Fruit fly (Drosophila melanogaster) whole organism, embryonic: ENCODE data around the gene Lipt2.
A peak's percentile ranks its signal among the peaks of the same experiment; 100 is the strongest.

ENCODE experiments used
- C15 ChIP-seq: fragments of 200-800 bp; sonication (Bioruptor generic); IDR thresholded peaks from 3 replicates; pipeline ENCODE4 v1.3.6; 2022; ENCODE audit warnings: missing biosample characterization, missing genetic modification characterization
- CG11560 ChIP-seq: fragments of 200-800 bp; sonication (Bioruptor generic); IDR thresholded peaks from 3 replicates; pipeline ENCODE4 v1.3.6; 2022; ENCODE audit warnings: missing biosample characterization, missing genetic modification characterization
- CG12219 ChIP-seq: fragments of 200-800 bp; sonication (Bioruptor generic); optimal IDR thresholded peaks from 3 replicates; lab custom pipeline; 2018; ENCODE audit warnings: missing biosample characterization, mild to moderate bottlenecking, missing genetic modification characterization
- CG12236 ChIP-seq: fragments of 200-800 bp; sonication (Bioruptor generic); optimal IDR thresholded peaks from 2 replicates; lab custom pipeline; 2016; ENCODE audit warnings: missing biosample characterization, missing genetic modification characterization
- CG12769 ChIP-seq: fragments of 200-800 bp; sonication (Bioruptor generic); optimal IDR thresholded peaks from 2 replicates; lab custom pipeline; 2019; ENCODE audit warnings: missing biosample characterization, mild to moderate bottlenecking, missing genetic modification characterization, moderate library complexity
- CG12942 ChIP-seq: fragments of 200-800 bp; sonication (Bioruptor generic); optimal IDR thresholded peaks from 3 replicates; lab custom pipeline; 2016; ENCODE audit warnings: missing biosample characterization, missing genetic modification characterization
- CG14441 ChIP-seq: fragments of 200-800 bp; sonication (Bioruptor generic); IDR thresholded peaks from 2 replicates; pipeline ENCODE4 v1.3.6; 2022; ENCODE audit warnings: missing biosample characterization, missing genetic modification characterization
- CG1529 ChIP-seq: fragments of 200-800 bp; sonication (Bioruptor generic); optimal IDR thresholded peaks from 3 replicates; lab custom pipeline; 2018; ENCODE audit warnings: missing biosample characterization, missing genetic modification characterization
- CG1647 ChIP-seq: fragments of 200-800 bp; sonication (Bioruptor generic); optimal IDR thresholded peaks from 3 replicates; lab custom pipeline; 2016; ENCODE audit warnings: missing biosample characterization, missing genetic modification characterization
- CG16813 ChIP-seq: fragments of 200-800 bp; sonication (Bioruptor generic); IDR thresholded peaks from 3 replicates; pipeline ENCODE4 v1.3.6; 2022; ENCODE audit warnings: missing biosample characterization, missing genetic modification characterization; ENCODE audit not compliant: partially characterized antibody
- CG17829 ChIP-seq: fragments of 200-800 bp; optimal IDR thresholded peaks from 2 replicates; lab custom pipeline; 2019; ENCODE audit warnings: missing biosample characterization, mild to moderate bottlenecking, missing genetic modification characterization, moderate library complexity
- CG1792 ChIP-seq: fragments of 200-800 bp; sonication (Bioruptor generic); optimal IDR thresholded peaks from 2 replicates; lab custom pipeline; 2016; ENCODE audit warnings: missing biosample characterization, missing genetic modification characterization
- CG32772 ChIP-seq: fragments of 200-800 bp; sonication (Bioruptor generic); IDR thresholded peaks from 2 replicates; pipeline ENCODE4 v1.3.6; 2022; ENCODE audit warnings: missing biosample characterization, missing genetic modification characterization
- CG34224 ChIP-seq: fragments of 200-800 bp; sonication (Bioruptor generic); IDR thresholded peaks from 3 replicates; pipeline ENCODE4 v1.3.6; 2022; ENCODE audit warnings: missing biosample characterization, missing genetic modification characterization; ENCODE audit not compliant: partially characterized antibody
- CG34376 ChIP-seq: fragments of 200-800 bp; sonication (Bioruptor generic); optimal IDR thresholded peaks from 2 replicates; lab custom pipeline; 2018; ENCODE audit warnings: missing biosample characterization, mild to moderate bottlenecking, missing genetic modification characterization
- CG34422 ChIP-seq: fragments of 200-800 bp; sonication (Bioruptor generic); IDR thresholded peaks from 3 replicates; pipeline ENCODE4 v1.3.6; 2022; ENCODE audit warnings: missing biosample characterization, missing genetic modification characterization
- CG4820 ChIP-seq: fragments of 200-800 bp; sonication (Bioruptor generic); optimal IDR thresholded peaks from 3 replicates; lab custom pipeline; 2016; ENCODE audit warnings: missing biosample characterization, missing genetic modification characterization
- CG7372 ChIP-seq: fragments of 200-800 bp; sonication (Bioruptor generic); IDR thresholded peaks from 2 replicates; pipeline ENCODE4 v1.3.6; 2022; ENCODE audit warnings: missing biosample characterization, missing genetic modification characterization
- Dll ChIP-seq: fragments of 200-800 bp; sonication (Bioruptor generic); IDR thresholded peaks from 4 replicates; pipeline ENCODE4 v1.3.6; 2022; ENCODE audit warnings: missing biosample characterization, missing genetic modification characterization; ENCODE audit not compliant: partially characterized antibody
- Doc3 ChIP-seq: fragments of 200-800 bp; sonication (Bioruptor generic); IDR thresholded peaks from 3 replicates; pipeline ENCODE4 v1.3.6; 2022; ENCODE audit warnings: missing biosample characterization, missing genetic modification characterization; ENCODE audit not compliant: partially characterized antibody
- Hey ChIP-seq: fragments of 200-800 bp; sonication (Bioruptor generic); optimal IDR thresholded peaks from 3 replicates; lab custom pipeline; 2018; ENCODE audit warnings: missing biosample characterization, mild to moderate bottlenecking, missing genetic modification characterization
- Hr3 ChIP-seq: fragments of 200-800 bp; sonication (Bioruptor generic); optimal IDR thresholded peaks from 3 replicates; lab custom pipeline; 2016; ENCODE audit warnings: missing biosample characterization, missing genetic modification characterization
- MESR4 ChIP-seq: fragments of 200-800 bp; sonication (Bioruptor generic); optimal IDR thresholded peaks from 2 replicates; lab custom pipeline; 2018; ENCODE audit warnings: missing biosample characterization, mild to moderate bottlenecking, missing genetic modification characterization, moderate library complexity
- Med ChIP-seq: fragments of 200-800 bp; sonication (Bioruptor generic); peaks from one replicate; lab custom pipeline; 2016; ENCODE audit warnings: missing biosample characterization, missing genetic modification characterization, mild to moderate bottlenecking, inconsistent platforms, moderate library complexity
- bcd ChIP-seq: fragments of 200-800 bp; sonication (Bioruptor generic); optimal IDR thresholded peaks from 2 replicates; lab custom pipeline; 2017; ENCODE audit warnings: missing biosample characterization, mild to moderate bottlenecking, missing genetic modification characterization
- cad ChIP-seq: fragments of >200 bp; optimal IDR thresholded peaks from 2 replicates; lab custom pipeline; 2017; ENCODE audit warnings: missing biosample characterization, missing genetic modification characterization
- chif ChIP-seq, 2 experiments: fragments of 200-800 bp; sonication (Bioruptor generic); optimal IDR thresholded peaks; 3 replicates each; lab custom pipeline; 2016; ENCODE audit warnings: missing biosample characterization in 2 of 2, missing genetic modification characterization in 2 of 2
- crol ChIP-seq: fragments of 200-800 bp; sonication (Bioruptor generic); IDR thresholded peaks from 2 replicates; pipeline ENCODE4 v1.3.6; 2022; ENCODE audit warnings: missing biosample characterization, missing genetic modification characterization
- dm ChIP-seq: fragments of 200-800 bp; sonication (Bioruptor generic); optimal IDR thresholded peaks from 3 replicates; lab custom pipeline; 2016; ENCODE audit warnings: missing biosample characterization, missing genetic modification characterization
- dmrt11E ChIP-seq: fragments of 200-800 bp; sonication (Bioruptor generic); optimal IDR thresholded peaks from 3 replicates; lab custom pipeline; 2018; ENCODE audit warnings: missing biosample characterization, mild to moderate bottlenecking, missing genetic modification characterization, moderate library complexity
- dmrt99B ChIP-seq: fragments of 200-800 bp; sonication (Bioruptor generic); optimal IDR thresholded peaks from 2 replicates; lab custom pipeline; 2018; ENCODE audit warnings: missing biosample characterization, mild to moderate bottlenecking, missing genetic modification characterization, moderate library complexity
- dpn ChIP-seq, 2 experiments: fragments of 200-800 bp; sonication (Bioruptor generic); optimal IDR thresholded peaks; 3 replicates each; lab custom pipeline; 2016; ENCODE audit warnings: missing biosample characterization in 2 of 2, missing genetic modification characterization in 2 of 2
- ewg ChIP-seq: fragments of 200-800 bp; sonication (Bioruptor generic); optimal IDR thresholded peaks from 3 replicates; lab custom pipeline; 2017; ENCODE audit warnings: mild to moderate bottlenecking, missing biosample characterization, missing genetic modification reagents, missing genetic modification characterization
- grau ChIP-seq: fragments of 200-800 bp; optimal IDR thresholded peaks from 3 replicates; lab custom pipeline; 2019; ENCODE audit warnings: missing biosample characterization, mild to moderate bottlenecking, missing genetic modification characterization, moderate library complexity
- gsb-n ChIP-seq: fragments of 200-800 bp; sonication (Bioruptor generic); optimal IDR thresholded peaks from 3 replicates; lab custom pipeline; 2018; ENCODE audit warnings: missing biosample characterization, mild to moderate bottlenecking, missing genetic modification characterization
- hb ChIP-seq: fragments of 200-800 bp; sonication (Bioruptor generic); IDR thresholded peaks from 3 replicates; pipeline ENCODE4 v1.3.6; 2022; ENCODE audit warnings: missing biosample characterization, missing genetic modification characterization; ENCODE audit not compliant: partially characterized antibody
- hkb ChIP-seq, 2 experiments: fragments of 200-800 bp in 1 of 2; fragments of >200 bp in 1 of 2; sonication (Bioruptor generic) in 1 of 2; IDR thresholded peaks in 1 of 2; optimal IDR thresholded peaks in 1 of 2; 2 replicates each; pipeline versions ENCODE4 v1.3.6 to Lab custom; 2017 to 2022; ENCODE audit warnings: missing biosample characterization in 1 of 2, missing genetic modification characterization in 1 of 2
- nom ChIP-seq: fragments of 200-800 bp; sonication (Bioruptor generic); optimal IDR thresholded peaks from 2 replicates; lab custom pipeline; 2017; ENCODE audit warnings: missing biosample characterization, missing genetic modification characterization, mild to moderate bottlenecking, moderate library complexity, missing genetic modification reagents
- phol ChIP-seq: fragments of 200-800 bp; sonication (Bioruptor generic); optimal IDR thresholded peaks from 3 replicates; lab custom pipeline; 2018; ENCODE audit warnings: missing biosample characterization, mild to moderate bottlenecking, missing genetic modification characterization, moderate library complexity
- sens-2 ChIP-seq: fragments of 200-800 bp; sonication (Bioruptor generic); IDR thresholded peaks from 2 replicates; pipeline ENCODE4 v1.3.6; 2022; ENCODE audit warnings: missing biosample characterization, missing genetic modification characterization
- sim ChIP-seq: fragments of 200-800 bp; sonication (Bioruptor generic); IDR thresholded peaks from 2 replicates; pipeline ENCODE4 v1.3.6; 2022; ENCODE audit warnings: missing biosample characterization, missing genetic modification characterization
- sr ChIP-seq: fragments of 200-800 bp; sonication (Bioruptor generic); IDR thresholded peaks from 3 replicates; pipeline ENCODE4 v1.3.6; 2022; ENCODE audit warnings: missing biosample characterization, missing genetic modification characterization
- tap ChIP-seq: fragments of 200-800 bp; optimal IDR thresholded peaks from 3 replicates; lab custom pipeline; 2019; ENCODE audit warnings: missing biosample characterization, mild to moderate bottlenecking, missing genetic modification characterization, moderate library complexity
- zen ChIP-seq: fragments of 200-800 bp; sonication (Bioruptor generic); optimal IDR thresholded peaks from 3 replicates; lab custom pipeline; 2018; ENCODE audit warnings: missing biosample characterization, mild to moderate bottlenecking, missing genetic modification characterization, moderate library complexity
- zen2 ChIP-seq: fragments of 200-800 bp; sonication (Bioruptor generic); IDR thresholded peaks from 3 replicates; pipeline ENCODE4 v1.3.6; 2022; ENCODE audit warnings: missing biosample characterization, missing genetic modification characterization; ENCODE audit not compliant: partially characterized antibody

Gene Lipt2

dm6 chr3R:4449256-4449655 is 12.1 kb upstream of the Lipt2 start (continued):
- TF ChIP-seq CG12769 (no peak), CG1792 (GFP tag; lab: Kevin White, UChicago) (no peak), hb (no peak), Hr3 (GFP tag; lab: Kevin White, UChicago) (no peak), ewg (GFP tag; lab: Kevin White, UChicago) (peak; percentile 3), zen2 (GFP tag; lab: Robert Waterston, UW) (peak; percentile 57; the same call in 1 of the 3 replicates), Med (GFP tag; lab: Kevin White, UChicago) (peak; percentile 70), cad (GFP tag; lab: Kevin White, UChicago) (no peak), zen (tag; lab: Kevin White, UChicago) (no peak), Dll (GFP tag; lab: Robert Waterston, UW) (0 out of 4 replicates have a peak, but pooled peaks have one; percentile 28), sens-2 (no peak), CG7372 (GFP tag; lab: Robert Waterston, UW) (no peak), Doc3 (GFP tag; lab: Robert Waterston, UW) (no peak), CG12942 (GFP tag; lab: Kevin White, UChicago) (no peak), CG17829 (no peak), CG1529 (no peak), CG1647 (GFP tag; lab: Kevin White, UChicago) (no peak), CG14441 (GFP tag; lab: Robert Waterston, UW) (no peak), gsb-n (tag; lab: Kevin White, UChicago) (no peak), sim (GFP tag; lab: Robert Waterston, UW) (0 out of 2 replicates have a peak, but pooled peaks have one; percentile 25), dmrt99B (no peak), sr (no peak), CG32772 (GFP tag; lab: Robert Waterston, UW) (no peak), grau (tag; lab: Kevin White, UChicago) (no peak), CG12236 (GFP tag; lab: Kevin White, UChicago) (no peak), dm (GFP tag; lab: Kevin White, UChicago) (no peak), CG34376 (GFP tag; lab: Kevin White, UChicago) (no peak), C15 (GFP tag; lab: Robert Waterston, UW) (no peak), CG12219 (GFP tag; lab: Kevin White, UChicago) (no peak), MESR4 (no peak), CG16813 (no peak), phol (tag; lab: Kevin White, UChicago) (no peak), bcd (GFP tag; lab: Kevin White, UChicago) (no peak), CG4820 (GFP tag; lab: Kevin White, UChicago) (no peak), crol (GFP tag; lab: Robert Waterston, UW) (0 out of 2 replicates have a peak, but pooled peaks have one; percentile 20), chif (GFP tag; optimal IDR thresholded peaks at IDR 0.05; lab: Kevin White, UChicago) (no peak), dpn (GFP tag; optimal IDR thresholded peaks at IDR 0.05; lab: Kevin White, UChicago) (no peak), CG11560 (no peak), nom (GFP tag; lab: Kevin White, UChicago) (no peak), CG34422 (GFP tag; lab: Robert Waterston, UW) (peak; percentile 48; the same call in 1 of the 3 replicates), Hey (tag; lab: Kevin White, UChicago) (no peak), hkb (optimal IDR thresholded peaks at IDR 0.05; lab: Kevin White, UChicago) (no peak), hkb (GFP tag; IDR thresholded peaks at IDR 0.05; lab: Robert Waterston, UW) (peak; percentile 27; the same call in 1 of the 2 replicates), dmrt11E (no peak), CG34224 (0 out of 3 replicates have a peak, but pooled peaks have one; percentile 23), tap (tag; lab: Kevin White, UChicago) (no peak)
